Fruit fly (Drosophila melanogaster) whole organism, prepupa: Measurements from ENCODE around the gene Pdh.
A peak's percentile ranks its signal among the peaks of the same experiment; 100 is the strongest.

ENCODE experiments used
- Blimp-1 ChIP-seq: fragments of 200-800 bp; sonication (Bioruptor generic); optimal IDR thresholded peaks from 3 replicates; lab custom pipeline; 2017; ENCODE audit warnings: missing biosample characterization, missing genetic modification characterization, mild to moderate bottlenecking, moderate library complexity, missing genetic modification reagents
- CG10669 ChIP-seq: fragments of 200-800 bp; sonication (Bioruptor generic); optimal IDR thresholded peaks from 3 replicates; lab custom pipeline; 2018; ENCODE audit warnings: missing biosample characterization, mild to moderate bottlenecking, missing genetic modification characterization, moderate library complexity
- CG11762 ChIP-seq: fragments of 200-800 bp; sonication (Bioruptor generic); optimal IDR thresholded peaks from 3 replicates; lab custom pipeline; 2016; ENCODE audit warnings: missing biosample characterization, missing genetic modification characterization; ENCODE audit not compliant: insufficient read depth
- CG11902 ChIP-seq: fragments of 200-800 bp; sonication (Bioruptor generic); optimal IDR thresholded peaks from 3 replicates; lab custom pipeline; 2016; ENCODE audit warnings: missing biosample characterization, missing genetic modification characterization
- CG1621 ChIP-seq: fragments of 200-800 bp; sonication (Bioruptor generic); optimal IDR thresholded peaks from 3 replicates; lab custom pipeline; 2018; ENCODE audit warnings: missing biosample characterization, mild to moderate bottlenecking, missing genetic modification characterization
- CG16779 ChIP-seq: fragments of 200-800 bp; sonication (Bioruptor generic); optimal IDR thresholded peaks from 3 replicates; lab custom pipeline; 2017; ENCODE audit warnings: missing biosample characterization, mild to moderate bottlenecking, missing genetic modification characterization
- CG32006 ChIP-seq: fragments of 200-800 bp; sonication (Bioruptor generic); optimal IDR thresholded peaks from 3 replicates; lab custom pipeline; 2017; ENCODE audit warnings: missing biosample characterization, mild to moderate bottlenecking, missing genetic modification characterization
- CG3919 ChIP-seq: fragments of 200-800 bp; sonication (Bioruptor generic); optimal IDR thresholded peaks from 3 replicates; lab custom pipeline; 2016; ENCODE audit warnings: missing biosample characterization, missing genetic modification characterization
- CG4318 ChIP-seq: fragments of 200-800 bp; sonication (Bioruptor generic); optimal IDR thresholded peaks from 3 replicates; lab custom pipeline; 2017; ENCODE audit warnings: missing biosample characterization, mild to moderate bottlenecking, missing genetic modification characterization
- CG6163 ChIP-seq: fragments of 200-800 bp; sonication (Bioruptor generic); IDR thresholded peaks from 3 replicates; pipeline ENCODE4 v1.3.6; 2022; ENCODE audit warnings: missing biosample characterization, missing genetic modification characterization
- CG6276 ChIP-seq: fragments of 200-800 bp; sonication (Bioruptor generic); optimal IDR thresholded peaks from 2 replicates; lab custom pipeline; 2017; ENCODE audit warnings: missing biosample characterization, mild to moderate bottlenecking, missing genetic modification characterization
- CG6808 ChIP-seq: fragments of 200-800 bp; sonication (Bioruptor generic); optimal IDR thresholded peaks from 3 replicates; lab custom pipeline; 2017; ENCODE audit warnings: missing biosample characterization, missing genetic modification characterization, mild to moderate bottlenecking, moderate library complexity, missing genetic modification reagents
- CG7368 ChIP-seq: fragments of 200-800 bp; sonication (Bioruptor generic); optimal IDR thresholded peaks from 3 replicates; lab custom pipeline; 2016; ENCODE audit warnings: missing biosample characterization, missing genetic modification characterization
- CG8119 ChIP-seq: fragments of 200-800 bp; sonication (Bioruptor generic); IDR thresholded peaks from 3 replicates; pipeline ENCODE4 v1.3.6; 2022; ENCODE audit warnings: missing biosample characterization, missing genetic modification characterization
- CG8632 ChIP-seq: fragments of 200-800 bp; sonication (Bioruptor generic); optimal IDR thresholded peaks from 3 replicates; lab custom pipeline; 2016; ENCODE audit warnings: missing biosample characterization, missing genetic modification characterization
- CG9139 ChIP-seq: fragments of 200-800 bp; sonication (Bioruptor generic); optimal IDR thresholded peaks from 3 replicates; lab custom pipeline; 2017; ENCODE audit warnings: missing biosample characterization, mild to moderate bottlenecking, missing genetic modification characterization
- Eip75B ChIP-seq: fragments of 200-800 bp; sonication (Bioruptor generic); optimal IDR thresholded peaks from 3 replicates; lab custom pipeline; 2016; ENCODE audit warnings: missing biosample characterization, missing genetic modification characterization
- Ets21C ChIP-seq: fragments of 200-800 bp; sonication (Bioruptor generic); optimal IDR thresholded peaks from 3 replicates; lab custom pipeline; 2016; ENCODE audit warnings: missing biosample characterization, missing genetic modification characterization
- Ets96B ChIP-seq: fragments of 200-800 bp; optimal IDR thresholded peaks from 2 replicates; lab custom pipeline; 2019; ENCODE audit warnings: missing biosample characterization, mild to moderate bottlenecking, missing genetic modification characterization, moderate library complexity
- Gug ChIP-seq: fragments of 200-800 bp; sonication (Bioruptor generic); IDR thresholded peaks from 2 replicates; pipeline ENCODE4 v1.3.6; 2022; ENCODE audit warnings: missing biosample characterization, missing genetic modification characterization
- Hr38 ChIP-seq: sonication (Bioruptor generic); optimal IDR thresholded peaks from 2 replicates; lab custom pipeline; 2016; ENCODE audit warnings: missing biosample characterization, missing genetic modification characterization
- Hr4 ChIP-seq: fragments of 200-800 bp; sonication (Bioruptor generic); optimal IDR thresholded peaks from 3 replicates; lab custom pipeline; 2016; ENCODE audit warnings: missing biosample characterization, missing genetic modification characterization
- Lpt ChIP-seq: fragments of 200-800 bp; sonication (Bioruptor generic); optimal IDR thresholded peaks from 3 replicates; lab custom pipeline; 2016; ENCODE audit warnings: missing biosample characterization, missing genetic modification characterization
- Met ChIP-seq: fragments of 200-800 bp; sonication (Bioruptor generic); optimal IDR thresholded peaks from 3 replicates; lab custom pipeline; 2016; ENCODE audit warnings: missing biosample characterization, missing genetic modification characterization
- OdsH ChIP-seq: fragments of 200-800 bp; sonication (Bioruptor generic); optimal IDR thresholded peaks from 3 replicates; lab custom pipeline; 2016; ENCODE audit warnings: missing biosample characterization, missing genetic modification characterization
- Sox102F ChIP-seq: fragments of 200-800 bp; sonication (Bioruptor generic); optimal IDR thresholded peaks from 2 replicates; lab custom pipeline; 2016; ENCODE audit warnings: missing biosample characterization, mild to moderate bottlenecking, missing genetic modification characterization
- Sox14 ChIP-seq: fragments of 200-800 bp; sonication (Bioruptor generic); optimal IDR thresholded peaks from 3 replicates; lab custom pipeline; 2016; ENCODE audit warnings: missing biosample characterization, missing genetic modification characterization
- achi ChIP-seq: fragments of 200-800 bp; sonication (Bioruptor generic); optimal IDR thresholded peaks from 3 replicates; lab custom pipeline; 2016; ENCODE audit warnings: missing biosample characterization, missing genetic modification characterization
- acj6 ChIP-seq: fragments of 200-800 bp; sonication (Bioruptor generic); optimal IDR thresholded peaks from 3 replicates; lab custom pipeline; 2016; ENCODE audit warnings: missing biosample characterization, missing genetic modification characterization
- dsx ChIP-seq: fragments of 200-800 bp; optimal IDR thresholded peaks from 3 replicates; lab custom pipeline; 2019; ENCODE audit warnings: missing biosample characterization, mild to moderate bottlenecking, missing genetic modification characterization, moderate library complexity; ENCODE audit not compliant: poor library complexity, severe bottlenecking
- lz ChIP-seq: fragments of 200-800 bp; sonication (Bioruptor generic); optimal IDR thresholded peaks from 3 replicates; lab custom pipeline; 2016; ENCODE audit warnings: missing biosample characterization, missing genetic modification characterization
- net ChIP-seq: fragments of 200-800 bp; sonication (Bioruptor generic); optimal IDR thresholded peaks from 3 replicates; lab custom pipeline; 2016; ENCODE audit warnings: missing biosample characterization, missing genetic modification characterization
- pdm3 ChIP-seq: fragments of 200-800 bp; sonication (Bioruptor generic); optimal IDR thresholded peaks from 3 replicates; lab custom pipeline; 2016; ENCODE audit warnings: missing biosample characterization, missing genetic modification characterization
- salr ChIP-seq, 2 experiments: fragments of 200-800 bp; sonication (Bioruptor generic); optimal IDR thresholded peaks; 3 replicates each; lab custom pipeline; 2016 to 2018; ENCODE audit warnings: missing biosample characterization in 2 of 2, missing genetic modification characterization in 2 of 2, mild to moderate bottlenecking in 1 of 2
- spab ChIP-seq: fragments of 200-800 bp; sonication (Bioruptor generic); optimal IDR thresholded peaks from 2 replicates; lab custom pipeline; 2017; ENCODE audit warnings: missing biosample characterization, mild to moderate bottlenecking, missing genetic modification characterization, missing genetic modification reagents
- svp ChIP-seq: fragments of 200-800 bp; sonication (Bioruptor generic); peaks from one replicate; lab custom pipeline; 2016; ENCODE audit warnings: missing biosample characterization, missing genetic modification characterization
- topi ChIP-seq: fragments of 200-800 bp; sonication (Bioruptor generic); optimal IDR thresholded peaks from 3 replicates; lab custom pipeline; 2016; ENCODE audit warnings: missing biosample characterization, missing genetic modification characterization

Pdh gene

dm6 chr3L:16377768-16378764 is 24.0 kb upstream of the Pdh start, which contains the start of gene roq (continued):
- no peak for TF ChIP-seq CG1621 (tag; lab: Kevin White, UChicago)
- peak; percentile 1 for TF ChIP-seq lz (GFP tag; lab: Kevin White, UChicago)
- TF ChIP-seq CG6163 (GFP tag; lab: Robert Waterston, UW), result no peak
- TF ChIP-seq CG8119 (GFP tag; lab: Robert Waterston, UW), result no peak
- TF ChIP-seq CG11762, result no peak
- TF ChIP-seq CG7368 (GFP tag; lab: Kevin White, UChicago), result no peak

DNA sequence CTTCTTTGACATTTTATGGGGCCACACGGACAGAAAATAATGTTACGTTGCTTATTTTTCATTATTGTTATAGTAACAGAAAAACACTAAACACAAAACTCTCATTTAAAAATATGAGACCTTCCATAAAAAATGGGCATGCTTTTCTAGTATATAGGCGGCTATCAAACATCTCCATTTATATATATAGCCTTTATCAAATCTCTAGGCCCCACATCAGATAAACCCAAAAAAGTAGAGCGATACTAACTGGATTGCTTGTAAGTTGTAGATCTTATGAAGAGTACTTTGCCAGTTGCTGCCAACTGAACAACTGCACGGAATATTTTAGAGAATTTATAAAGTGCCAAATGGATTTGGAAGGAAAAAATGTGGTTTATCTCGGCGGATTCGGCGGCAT is 15.4 kb upstream of the Pdh start, which contains the start of gene CG18814:
TSS of gene CG18814 (plus strand) at position 301 of the 400 bp plus-strand sequence.
- no peak for TF ChIP-seq Met (GFP tag; lab: Kevin White, UChicago)
- no peak for TF ChIP-seq dsx (GFP tag; lab: Kevin White, UChicago)
- no peak for TF ChIP-seq net (GFP tag; lab: Kevin White, UChicago)
- TF ChIP-seq spab, result no peak
- TF ChIP-seq topi (GFP tag; lab: Kevin White, UChicago), result no peak
- TF ChIP-seq CG9139 (GFP tag; lab: Kevin White, UChicago), result no peak
- TF ChIP-seq CG1621 (tag; lab: Kevin White, UChicago), result no peak
- no peak for TF ChIP-seq Lpt (GFP tag; lab: Kevin White, UChicago)
- TF ChIP-seq CG4318 (GFP tag; lab: Kevin White, UChicago), result no peak
- TF ChIP-seq CG8119 (GFP tag; lab: Robert Waterston, UW), result no peak
- no peak for TF ChIP-seq salr (GFP tag; optimal IDR thresholded peaks at IDR 0.05; lab: Kevin White, UChicago)
- no peak for TF ChIP-seq achi
- TF ChIP-seq Gug (GFP tag; lab: Robert Waterston, UW), result no peak
- no peak for TF ChIP-seq acj6 (GFP tag; lab: Kevin White, UChicago)
- no peak for TF ChIP-seq CG10669 (GFP tag; lab: Kevin White, UChicago)
- TF ChIP-seq OdsH, result no peak
- TF ChIP-seq Ets21C (GFP tag; lab: Kevin White, UChicago), result no peak
- TF ChIP-seq, all 60 proteins: peak for 0

- peak; percentile 70 for TF ChIP-seq svp (GFP tag; lab: Kevin White, UChicago)
- TF ChIP-seq CG6808, result no peak
Measured at dm6 chr3L:16368199-16368598, 14.1 kb upstream of the Pdh start, which contains the start of gene CG4842. TSS of gene CG4842 (plus strand) at chr3L:16368389.

dm6 chr3L:16367240-16367639 is 13.1 kb upstream of the Pdh start, which contains the start of gene Cpr72Ec:
TSS of gene Cpr72Ec (minus strand) at chr3L:16367340.
- TF ChIP-seq Ets96B (tag; lab: Kevin White, UChicago), result no peak
- TF ChIP-seq Sox14, result no peak
- TF ChIP-seq CG3919 (GFP tag; lab: Kevin White, UChicago), result no peak
- TF ChIP-seq Hr38 (GFP tag; lab: Kevin White, UChicago), result no peak
- no peak for TF ChIP-seq CG1621 (tag; lab: Kevin White, UChicago)
- TF ChIP-seq Met (GFP tag; lab: Kevin White, UChicago), result no peak
- TF ChIP-seq pdm3, result no peak
- no peak for TF ChIP-seq CG10669 (GFP tag; lab: Kevin White, UChicago)
- TF ChIP-seq CG6808, result no peak
- no peak for TF ChIP-seq salr (GFP tag; optimal IDR thresholded peaks at IDR 0.05; lab: Kevin White, UChicago)
- TF ChIP-seq CG8632 (GFP tag; lab: Kevin White, UChicago), result no peak
- no peak for TF ChIP-seq CG11902 (GFP tag; lab: Kevin White, UChicago)
- TF ChIP-seq CG6276 (GFP tag; lab: Kevin White, UChicago), result no peak
- no peak for TF ChIP-seq CG32006 (GFP tag; lab: Kevin White, UChicago)
- TF ChIP-seq achi, result no peak
- TF ChIP-seq Hr4 (GFP tag; lab: Kevin White, UChicago), result no peak
- no peak for TF ChIP-seq Eip75B (GFP tag; lab: Kevin White, UChicago)
- TF ChIP-seq Sox102F, result no peak
- TF ChIP-seq CG16779 (tag; lab: Kevin White, UChicago), result no peak
- no peak for TF ChIP-seq Blimp-1
